Worm (Caenorhabditis elegans): ENCODE results near the gene srh-194.

- no peak for TF ChIP-seq skn-1 (tag; optimal IDR thresholded peaks at IDR 0.05)
- TF ChIP-seq F13H6.1 (tag; optimal IDR thresholded peaks at IDR 0.05) = no peak
- TF ChIP-seq nhr-11 (tag; optimal IDR thresholded peaks at IDR 0.05) = no peak
- TF ChIP-seq unc-39 (tag; optimal IDR thresholded peaks at IDR 0.05) = no peak
- no peak for TF ChIP-seq ceh-82 (tag; optimal IDR thresholded peaks at IDR 0.05)
- no peak for TF ChIP-seq nhr-6 (tag; optimal IDR thresholded peaks at IDR 0.05)
- no peak for TF ChIP-seq elt-1 (tag; optimal IDR thresholded peaks at IDR 0.05)
Observed at ce11 chrV:4319867-4320266, 26.5 kb upstream of the srh-194 start, which contains the start of gene ZC132.9.
